Worm (Caenorhabditis elegans): ENCODE data around the gene tag-297.

tag-297 gene

DNA sequence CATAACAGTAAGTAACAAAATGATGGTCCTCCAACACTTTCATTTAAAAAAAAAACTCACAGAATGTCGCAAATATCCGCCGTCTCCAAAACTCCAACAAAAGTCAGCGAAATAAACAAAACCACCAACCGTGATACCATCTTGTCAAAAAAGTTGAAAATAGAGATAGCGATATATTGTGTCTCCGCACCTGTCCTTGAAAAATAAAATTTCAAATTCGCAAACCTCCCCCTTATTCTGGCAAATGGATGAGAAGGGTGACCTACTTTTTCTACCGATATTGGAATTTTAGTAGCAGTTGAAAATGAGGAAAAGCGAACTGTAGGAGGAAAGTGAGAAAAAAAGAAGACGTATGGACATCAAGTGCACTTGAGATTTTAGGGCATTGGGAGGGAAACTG lies 22.0 kb upstream of the tag-297 start, which contains the start of gene F19H8.2:
TSS of gene F19H8.2 (minus strand) at position 391 of the 400 bp plus-strand sequence.
- peak; percentile 18 for TF ChIP-seq nhr-23 (tag; optimal IDR thresholded peaks at IDR 0.05)
- no peak for TF ChIP-seq nhr-43 (tag; optimal IDR thresholded peaks at IDR 0.05; ENCODE audit: poor library complexity, severe bottlenecking)
- TF ChIP-seq elt-1 (tag; optimal IDR thresholded peaks at IDR 0.05): peak; percentile 50
- peak; percentile 71 for TF ChIP-seq ama-1 (optimal IDR thresholded peaks at IDR 0.05)
- TF ChIP-seq fkh-2 (tag; optimal IDR thresholded peaks at IDR 0.05): no peak
- TF ChIP-seq ceh-9 (tag; optimal IDR thresholded peaks at IDR 0.05): no peak
- TF ChIP-seq lin-15B (tag; optimal IDR thresholded peaks at IDR 0.05): no peak

DNA sequence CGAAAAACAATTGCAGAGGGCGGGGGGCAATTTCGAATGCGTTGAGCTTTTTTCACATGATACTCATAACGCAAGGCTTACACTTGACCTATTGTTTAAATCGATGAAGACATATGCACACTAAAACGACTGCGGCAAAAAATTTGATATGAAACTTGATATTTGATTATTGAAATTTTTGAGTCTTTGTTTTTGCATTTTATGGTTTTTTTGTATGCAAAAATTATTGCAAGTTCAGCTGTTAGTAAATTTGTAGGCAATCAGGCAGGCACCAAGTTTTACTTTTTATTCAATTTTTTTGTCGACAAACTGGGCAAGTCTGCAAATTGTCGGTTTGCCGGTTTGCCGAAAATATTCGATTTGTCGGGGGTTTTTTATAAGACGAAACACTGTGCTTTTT lies 21.3 kb upstream of the tag-297 start, which contains the start of gene arl-3:
TSS of gene arl-3 (plus strand) at position 301 of the 400 bp plus-strand sequence.
- TF ChIP-seq nhr-25 (tag; optimal IDR thresholded peaks at IDR 0.05): no peak
- peak; percentile 7 for TF ChIP-seq skn-1 (tag; optimal IDR thresholded peaks at IDR 0.05)

DNA sequence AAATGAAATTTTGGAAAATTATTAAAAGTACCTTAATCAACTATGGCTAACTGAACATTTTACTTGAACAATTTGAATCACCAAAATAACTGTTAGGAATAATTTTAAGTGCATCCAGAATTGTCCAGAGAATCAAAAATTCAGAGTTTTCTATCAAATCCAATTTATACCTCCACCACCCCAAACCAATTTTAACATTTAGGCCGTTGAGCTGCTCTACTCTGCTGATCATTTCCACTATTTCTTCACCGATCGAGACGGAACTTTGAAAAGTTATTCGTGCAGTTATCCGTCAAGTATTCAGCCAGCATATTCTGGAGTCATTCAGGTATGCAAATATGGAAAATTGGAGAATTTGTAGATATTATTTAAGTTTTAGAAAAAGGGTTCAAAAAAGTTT lies 18.9 kb upstream of the tag-297 start:
- peak; percentile 71 for TF ChIP-seq ztf-4 (tag; optimal IDR thresholded peaks at IDR 0.05)
- TF ChIP-seq fos-1 (tag; optimal IDR thresholded peaks at IDR 0.05): no peak
- peak; percentile 92 for TF ChIP-seq ama-1 (optimal IDR thresholded peaks at IDR 0.05)

DNA sequence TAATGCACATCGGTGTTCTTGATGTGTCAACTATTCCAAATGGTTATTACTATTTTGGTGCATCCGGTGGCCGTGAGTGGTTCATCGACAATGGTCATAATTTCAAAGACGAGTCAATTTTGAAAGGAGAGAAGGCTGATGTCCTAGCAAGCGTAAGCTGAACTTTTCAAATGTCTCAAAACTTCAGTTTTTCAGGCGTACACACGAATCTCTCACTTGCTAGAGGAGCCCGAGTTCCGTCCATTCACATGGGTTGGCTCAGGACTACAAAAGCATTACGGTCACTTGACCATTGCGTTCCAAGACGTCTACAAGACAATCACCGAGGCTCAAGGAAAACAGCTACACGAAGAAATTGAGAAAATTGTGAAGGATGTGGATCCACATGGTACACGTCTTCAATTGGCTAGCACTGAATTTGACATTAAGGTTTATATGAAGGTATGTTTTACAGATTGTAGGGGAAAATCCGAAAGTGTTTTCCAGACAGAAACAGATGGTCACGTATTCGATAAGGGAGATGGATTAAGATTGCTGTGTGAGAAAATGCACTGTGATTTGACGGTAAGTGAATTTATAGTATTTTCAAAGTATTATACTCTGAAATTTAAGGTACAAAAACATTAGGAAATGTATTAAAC lies 18.0 kb upstream of the tag-297 start:
- TF ChIP-seq skn-1 (tag; optimal IDR thresholded peaks at IDR 0.05) (no peak), ceh-9 (tag; optimal IDR thresholded peaks at IDR 0.05) (no peak), ama-1 (optimal IDR thresholded peaks at IDR 0.05) (peak; percentile 81)

DNA sequence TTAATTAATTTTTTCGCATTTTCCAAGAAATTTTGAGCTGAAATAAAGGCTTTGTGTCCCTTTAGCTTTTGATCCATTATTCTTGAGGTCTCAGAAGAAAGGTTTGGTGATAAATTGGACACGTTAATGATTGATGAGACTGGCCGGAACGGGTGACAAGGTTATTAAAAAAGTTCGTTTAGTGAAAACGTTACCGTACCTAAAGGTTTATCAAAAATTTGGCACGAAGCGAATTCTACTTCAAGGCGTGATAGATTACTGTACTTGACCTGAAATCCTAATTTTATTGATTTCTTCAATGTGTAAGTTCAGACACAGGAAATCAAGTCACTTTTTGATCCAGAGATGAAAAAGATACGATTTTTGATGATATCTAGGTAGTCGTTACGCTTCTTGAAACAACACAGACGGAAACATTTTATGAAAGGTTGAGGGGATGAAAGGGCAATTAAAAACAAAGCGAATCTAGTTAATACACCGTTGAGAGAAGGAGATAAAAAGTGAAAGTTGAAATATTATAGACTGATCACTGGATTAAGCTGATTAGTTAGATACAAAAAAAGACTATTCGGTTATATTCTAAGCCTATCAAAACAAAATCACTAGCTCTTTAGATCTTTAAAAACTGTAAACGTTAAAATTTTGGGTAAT lies 16.8 kb upstream of the tag-297 start:
- TF ChIP-seq elt-1 (tag; optimal IDR thresholded peaks at IDR 0.05) (peak; percentile 39), elt-2 (tag; optimal IDR thresholded peaks at IDR 0.05) (peak; percentile 15), nhr-76 (tag; optimal IDR thresholded peaks at IDR 0.05) (no peak), ztf-4 (tag; optimal IDR thresholded peaks at IDR 0.05) (peak; percentile 24), nfya-1 (tag; optimal IDR thresholded peaks at IDR 0.05; ENCODE audit: insufficient read depth) (no peak), ama-1 (optimal IDR thresholded peaks at IDR 0.05) (peak; percentile 65)

DNA sequence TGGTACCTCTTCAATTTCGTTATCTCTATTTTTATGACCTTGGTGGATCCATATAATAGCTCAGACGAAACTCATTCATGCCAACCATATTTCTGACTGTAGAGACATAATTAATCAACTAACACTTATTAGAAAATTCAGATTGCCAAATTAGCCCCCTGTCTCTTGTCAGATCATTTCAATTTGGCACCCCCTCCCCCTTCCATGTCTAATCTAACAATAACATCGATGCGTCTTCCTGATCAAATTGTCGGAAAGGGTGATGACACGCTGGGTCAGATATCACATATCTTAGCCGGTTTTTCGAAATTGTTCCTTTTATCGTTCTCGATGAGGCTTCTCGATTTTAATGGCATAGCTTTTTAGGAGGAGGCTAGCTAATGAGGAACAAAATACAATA lies 16.1 kb upstream of the tag-297 start:
- TF ChIP-seq nhr-11 (tag; optimal IDR thresholded peaks at IDR 0.05): no peak
- TF ChIP-seq ama-1 (optimal IDR thresholded peaks at IDR 0.05): peak; percentile 45
- TF ChIP-seq aly-2 (tag; optimal IDR thresholded peaks at IDR 0.05): no peak

DNA sequence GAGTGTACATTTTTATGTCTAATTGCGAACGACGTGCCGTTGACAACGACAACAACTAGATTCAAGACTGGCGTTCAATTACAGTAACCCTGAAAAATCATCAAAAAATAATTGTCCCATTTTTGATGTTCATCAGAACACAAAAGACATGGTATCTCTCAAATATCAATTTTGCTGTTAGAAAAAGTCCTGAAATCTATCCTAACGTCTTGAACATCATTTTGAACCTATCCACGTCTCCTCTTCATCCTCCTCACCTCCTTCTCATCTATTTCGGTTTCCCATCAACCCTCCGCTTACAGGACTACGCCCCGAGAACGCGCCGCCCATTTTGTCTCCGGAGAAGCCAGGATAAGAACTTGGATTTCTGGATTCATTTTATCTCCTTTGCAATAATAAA lies 11.7 kb upstream of the tag-297 start, which contains the start of gene mltn-9:
TSS of gene mltn-9 (plus strand) at position 301 of the 400 bp plus-strand sequence.
- TF ChIP-seq elt-1 (tag; optimal IDR thresholded peaks at IDR 0.05) (no peak), nhr-11 (tag; optimal IDR thresholded peaks at IDR 0.05) (no peak), aly-2 (tag; optimal IDR thresholded peaks at IDR 0.05) (no peak), lsy-12 (tag; optimal IDR thresholded peaks at IDR 0.05) (no peak), mdl-1 (tag; optimal IDR thresholded peaks at IDR 0.05) (no peak), ZK546.5 (tag; optimal IDR thresholded peaks at IDR 0.05) (no peak), ztf-11 (tag; optimal IDR thresholded peaks at IDR 0.05) (no peak), egl-5 (tag; optimal IDR thresholded peaks at IDR 0.05) (no peak)

DNA sequence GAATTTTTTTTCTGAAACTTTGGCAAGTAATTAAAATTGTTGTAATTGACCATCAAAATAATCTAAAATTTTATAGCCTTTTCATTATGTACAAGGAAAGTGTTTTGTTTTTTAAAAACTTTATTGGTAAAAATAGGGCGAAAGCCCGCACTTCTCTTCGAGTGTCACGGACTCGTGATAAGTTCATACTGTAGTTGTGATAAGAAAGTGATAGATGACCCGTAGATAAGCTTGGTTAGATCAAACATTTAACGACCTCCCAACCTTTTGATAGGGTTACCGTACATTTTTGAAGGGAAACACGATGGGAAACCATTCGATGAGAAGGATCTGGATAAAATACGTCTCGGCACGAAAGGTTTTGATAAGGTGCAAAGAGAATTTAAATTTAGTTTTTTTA lies 11.0 kb upstream of the tag-297 start:
- TF ChIP-seq nhr-25 (tag; optimal IDR thresholded peaks at IDR 0.05) (no peak), nhr-23 (tag; optimal IDR thresholded peaks at IDR 0.05) (peak; percentile 57), elt-3 (tag; optimal IDR thresholded peaks at IDR 0.05) (peak in 1 of 3 experiments; percentile 64), nhr-43 (tag; optimal IDR thresholded peaks at IDR 0.05; ENCODE audit: poor library complexity, severe bottlenecking) (peak; percentile 21), jun-1 (tag; optimal IDR thresholded peaks at IDR 0.05) (no peak), pha-4 (tag; optimal IDR thresholded peaks at IDR 0.05) (no peak), nhr-67 (tag; optimal IDR thresholded peaks at IDR 0.05) (no peak), elt-2 (tag; optimal IDR thresholded peaks at IDR 0.05) (peak; percentile 28)
